Worm (Caenorhabditis elegans) whole organism, young adult: Measurements from ENCODE around the gene vap-2.

Source experiments
- B0035.1 ChIP-seq: sonication (generic microtip); optimal IDR thresholded peaks from 2 replicates; lab custom pipeline; 2016; ENCODE audit warnings: missing genetic modification characterization, mild to moderate bottlenecking, missing compliant biosample characterization, missing genotype, missing genetic modification reagents
- B0261.1 ChIP-seq: sonication (generic microtip); optimal IDR thresholded peaks from 2 replicates; lab custom pipeline; 2016; ENCODE audit warnings: mild to moderate bottlenecking, missing genetic modification characterization, moderate library complexity, missing compliant biosample characterization
- C06A6.2 ChIP-seq: fragments of 200-800 bp; sonication (Bioruptor generic); conservative IDR thresholded peaks from 2 replicates; pipeline ENCODE4 v1.3.6; 2022; ENCODE audit warnings: missing genetic modification characterization, missing compliant biosample characterization
- D2030.7 ChIP-seq: fragments of 200-800 bp; sonication (Bioruptor generic); IDR thresholded peaks from 2 replicates; pipeline ENCODE4 v1.3.6; 2022; ENCODE audit warnings: missing genetic modification reagents, missing genetic modification characterization, missing compliant biosample characterization
- F37B4.10 ChIP-seq: fragments of 200-800 bp; sonication (Bioruptor generic); IDR thresholded peaks from 2 replicates; pipeline ENCODE4 v1.3.6; 2022; ENCODE audit warnings: missing genetic modification characterization, missing compliant biosample characterization
- F49E8.2 ChIP-seq: sonication (generic microtip); optimal IDR thresholded peaks from 3 replicates; lab custom pipeline; 2017; ENCODE audit warnings: missing genetic modification characterization, mild to moderate bottlenecking, missing compliant biosample characterization, antibody characterized with exemption, moderate library complexity; ENCODE audit not compliant: insufficient read depth
- F57A8.1 ChIP-seq: fragments of 200-800 bp; sonication (Bioruptor generic); optimal IDR thresholded peaks from 2 replicates; lab custom pipeline; 2018; ENCODE audit warnings: mild to moderate bottlenecking, missing genetic modification characterization, moderate library complexity, missing compliant biosample characterization
- K11D2.4 ChIP-seq: fragments of 200-800 bp; sonication (Bioruptor generic); IDR thresholded peaks from 2 replicates; pipeline ENCODE4 v1.3.6; 2022; ENCODE audit warnings: missing genetic modification reagents, missing genetic modification characterization, missing compliant biosample characterization
- K12H6.12 ChIP-seq: fragments of 200-800 bp; sonication (Bioruptor generic); optimal IDR thresholded peaks from 2 replicates; lab custom pipeline; 2018; ENCODE audit warnings: mild to moderate bottlenecking, missing genetic modification characterization, missing compliant biosample characterization
- T26A5.8 ChIP-seq: sonication (generic microtip); optimal IDR thresholded peaks from 2 replicates; lab custom pipeline; 2016; ENCODE audit warnings: missing genetic modification characterization, missing compliant biosample characterization
- Y53F4B.3 ChIP-seq: fragments of 200-800 bp; sonication (Bioruptor generic); IDR thresholded peaks from 2 replicates; pipeline ENCODE4 v1.3.6; 2022; ENCODE audit warnings: missing genetic modification reagents, missing genetic modification characterization, missing compliant biosample characterization
- Y67H2A.10 ChIP-seq: fragments of 200-800 bp; sonication (Bioruptor generic); conservative IDR thresholded peaks from 2 replicates; pipeline ENCODE4 v1.3.6; 2022; ENCODE audit warnings: missing genetic modification reagents, missing genetic modification characterization, missing compliant biosample characterization
- Y79H2A.3 ChIP-seq: fragments of 200-800 bp; sonication (Bioruptor generic); conservative IDR thresholded peaks from 2 replicates; pipeline ENCODE4 v1.3.6; 2022; ENCODE audit warnings: missing genetic modification reagents, missing genetic modification characterization, missing compliant biosample characterization
- ZK185.1 ChIP-seq: sonication (generic microtip); optimal IDR thresholded peaks from 2 replicates; lab custom pipeline; 2016; ENCODE audit warnings: mild to moderate bottlenecking, missing genetic modification characterization, missing compliant biosample characterization; ENCODE audit not compliant: poor library complexity, severe bottlenecking
- akir-1 ChIP-seq: fragments of 200-800 bp; sonication (Bioruptor generic); optimal IDR thresholded peaks from 2 replicates; lab custom pipeline; 2018; ENCODE audit warnings: mild to moderate bottlenecking, missing genetic modification characterization, moderate library complexity, missing compliant biosample characterization
- ama-1 ChIP-seq, 3 experiments: fragments of 150-350 bp in 1 of 3; sonication (generic microtip) in 2 of 3; optimal IDR thresholded peaks; 2 replicates each; lab custom pipeline; 2014 to 2018; ENCODE audit warnings: missing biosample characterization in 2 of 3, missing genetic modification characterization in 2 of 3, missing genetic modification reagents in 2 of 3
- athp-1 ChIP-seq: sonication (generic microtip); optimal IDR thresholded peaks from 2 replicates; lab custom pipeline; 2017; ENCODE audit warnings: mild to moderate bottlenecking, missing genetic modification characterization, missing compliant biosample characterization
- attf-5 ChIP-seq: fragments of 200-800 bp; sonication (Bioruptor generic); optimal IDR thresholded peaks from 2 replicates; lab custom pipeline; 2018; ENCODE audit warnings: mild to moderate bottlenecking, missing genetic modification characterization, missing compliant biosample characterization
- cebp-2 ChIP-seq: fragments of 200-800 bp; sonication (Bioruptor generic); IDR thresholded peaks from 2 replicates; pipeline ENCODE4 v1.3.6; 2022; ENCODE audit warnings: missing genetic modification characterization, missing compliant biosample characterization
- ceh-79 ChIP-seq: sonication (generic microtip); optimal IDR thresholded peaks from 2 replicates; lab custom pipeline; 2017; ENCODE audit warnings: mild to moderate bottlenecking, missing genetic modification characterization, missing compliant biosample characterization
- chd-7 ChIP-seq: sonication (generic microtip); optimal IDR thresholded peaks from 2 replicates; lab custom pipeline; 2016; ENCODE audit warnings: mild to moderate bottlenecking, missing genetic modification characterization, moderate library complexity, missing compliant biosample characterization
- egl-18 ChIP-seq: fragments of 200-800 bp; sonication (Bioruptor generic); IDR thresholded peaks from 2 replicates; pipeline ENCODE4 v1.3.6; 2022; ENCODE audit warnings: missing genetic modification reagents, missing genetic modification characterization, missing compliant biosample characterization
- egrh-3 ChIP-seq: fragments of 200-800 bp; sonication (Bioruptor generic); IDR thresholded peaks from 2 replicates; pipeline ENCODE4 v1.3.6; 2022; ENCODE audit warnings: missing genetic modification reagents, missing genetic modification characterization, missing compliant biosample characterization
- ekl-4 ChIP-seq: fragments of 200-800 bp; sonication (Bioruptor generic); IDR thresholded peaks from 2 replicates; pipeline ENCODE4 v1.3.6; 2022; ENCODE audit warnings: missing genetic modification reagents, missing genetic modification characterization, missing compliant biosample characterization
- him-1 ChIP-seq: sonication (generic microtip); optimal IDR thresholded peaks from 2 replicates; lab custom pipeline; 2016; ENCODE audit warnings: missing genotype, missing genetic modification reagents, missing genetic modification characterization, missing compliant biosample characterization
- hlh-12 ChIP-seq: sonication (generic microtip); optimal IDR thresholded peaks from 2 replicates; lab custom pipeline; 2016; ENCODE audit warnings: missing genetic modification characterization, missing compliant biosample characterization
- hlh-26 ChIP-seq: fragments of 200-800 bp; sonication (Bioruptor generic); conservative IDR thresholded peaks from 2 replicates; pipeline ENCODE4 v1.3.6; 2022; ENCODE audit warnings: missing genetic modification reagents, missing genetic modification characterization, missing compliant biosample characterization
- hmg-20 ChIP-seq: fragments of 200-800 bp; sonication (Bioruptor generic); IDR thresholded peaks from 2 replicates; pipeline ENCODE4 v1.3.6; 2022; ENCODE audit warnings: missing genetic modification reagents, missing genetic modification characterization, missing compliant biosample characterization
- hrde-1 ChIP-seq: sonication (generic microtip); optimal IDR thresholded peaks from 2 replicates; lab custom pipeline; 2016; ENCODE audit warnings: missing genetic modification characterization, mild to moderate bottlenecking, missing compliant biosample characterization, moderate library complexity, missing genotype, missing genetic modification reagents, borderline replicate concordance
- hsf-1 ChIP-seq: fragments of 200-800 bp; sonication (Bioruptor generic); IDR thresholded peaks from 2 replicates; pipeline ENCODE4 v1.3.6; 2022; ENCODE audit warnings: missing genetic modification reagents, missing genetic modification characterization, missing compliant biosample characterization
- let-607 ChIP-seq, 2 experiments: fragments of 200-800 bp in 1 of 2; sonication (Bioruptor generic) in 1 of 2; sonication (generic microtip) in 1 of 2; optimal IDR thresholded peaks; 2 replicates each; lab custom pipeline; 2016 to 2018; ENCODE audit warnings: mild to moderate bottlenecking in 2 of 2, missing compliant biosample characterization in 2 of 2, missing genetic modification characterization in 2 of 2, moderate library complexity in 2 of 2, missing genotype in 1 of 2
- lin-40 ChIP-seq: sonication (generic microtip); optimal IDR thresholded peaks from 2 replicates; lab custom pipeline; 2016; ENCODE audit warnings: missing genetic modification characterization, mild to moderate bottlenecking, missing compliant biosample characterization, missing genotype, missing genetic modification reagents
- lir-1 ChIP-seq: fragments of 200-800 bp; sonication (Bioruptor generic); conservative IDR thresholded peaks from 2 replicates; pipeline ENCODE4 v1.3.6; 2022; ENCODE audit warnings: missing genetic modification reagents, missing genetic modification characterization, missing compliant biosample characterization
- lsy-27 ChIP-seq: sonication (generic microtip); optimal IDR thresholded peaks from 2 replicates; lab custom pipeline; 2017; ENCODE audit warnings: missing genetic modification characterization, mild to moderate bottlenecking, missing compliant biosample characterization, antibody characterized with exemption, missing genotype, borderline replicate concordance; ENCODE audit not compliant: insufficient read depth
- madf-8 ChIP-seq: fragments of 200-800 bp; sonication (Bioruptor generic); conservative IDR thresholded peaks from 2 replicates; pipeline ENCODE4 v1.3.6; 2022; ENCODE audit warnings: missing genetic modification reagents, missing genetic modification characterization, missing compliant biosample characterization
- mel-28 ChIP-seq: sonication (generic microtip); optimal IDR thresholded peaks from 2 replicates; lab custom pipeline; 2016; ENCODE audit warnings: borderline replicate concordance, mild to moderate bottlenecking, missing genetic modification characterization, missing compliant biosample characterization
- mxl-1 ChIP-seq: sonication (generic microtip); optimal IDR thresholded peaks from 2 replicates; lab custom pipeline; 2016; ENCODE audit warnings: missing genetic modification characterization, missing compliant biosample characterization
- nfya-1 ChIP-seq: sonication (generic microtip); optimal IDR thresholded peaks from 2 replicates; lab custom pipeline; 2017; ENCODE audit warnings: antibody characterized with exemption, missing compliant biosample characterization, missing genetic modification characterization, borderline replicate concordance; ENCODE audit not compliant: insufficient read depth
- nhr-27 ChIP-seq: fragments of 200-800 bp; sonication (Bioruptor generic); optimal IDR thresholded peaks from 2 replicates; lab custom pipeline; 2018; ENCODE audit warnings: mild to moderate bottlenecking, missing genetic modification characterization, moderate library complexity, missing compliant biosample characterization
- nhr-90 ChIP-seq: sonication (generic microtip); optimal IDR thresholded peaks from 2 replicates; lab custom pipeline; 2016; ENCODE audit warnings: missing genotype, mild to moderate bottlenecking, missing genetic modification characterization, missing compliant biosample characterization
- snpc-3.4 ChIP-seq: sonication (generic microtip); optimal IDR thresholded peaks from 2 replicates; lab custom pipeline; 2017; ENCODE audit warnings: missing genetic modification characterization, mild to moderate bottlenecking, missing compliant biosample characterization, antibody characterized with exemption, moderate library complexity, missing genotype, missing genetic modification reagents
- somi-1 ChIP-seq: fragments of 200-800 bp; sonication (Bioruptor generic); optimal IDR thresholded peaks from 2 replicates; lab custom pipeline; 2018; ENCODE audit warnings: mild to moderate bottlenecking, missing genetic modification characterization, missing compliant biosample characterization
- unc-130 ChIP-seq: sonication (generic microtip); optimal IDR thresholded peaks from 2 replicates; lab custom pipeline; 2016; ENCODE audit warnings: missing genetic modification reagents, missing genetic modification characterization, missing compliant biosample characterization
- unc-62 ChIP-seq: fragments of 150-350 bp; optimal IDR thresholded peaks from 2 replicates; lab custom pipeline; 2014; ENCODE audit warnings: missing biosample characterization, missing genetic modification reagents, missing genetic modification characterization
- xnd-1 ChIP-seq: sonication (generic microtip); optimal IDR thresholded peaks from 2 replicates; lab custom pipeline; 2016; ENCODE audit warnings: missing genotype, missing genetic modification reagents, missing genetic modification characterization, missing compliant biosample characterization
- zfh-2 ChIP-seq: fragments of 200-800 bp; sonication (Bioruptor generic); conservative IDR thresholded peaks from 2 replicates; pipeline ENCODE4 v1.3.6; 2022; ENCODE audit warnings: missing genetic modification reagents, missing genetic modification characterization, missing compliant biosample characterization
- ztf-26 ChIP-seq: sonication (generic microtip); optimal IDR thresholded peaks from 2 replicates; lab custom pipeline; 2017; ENCODE audit warnings: missing genetic modification characterization, missing compliant biosample characterization

vap-2 gene

DNA sequence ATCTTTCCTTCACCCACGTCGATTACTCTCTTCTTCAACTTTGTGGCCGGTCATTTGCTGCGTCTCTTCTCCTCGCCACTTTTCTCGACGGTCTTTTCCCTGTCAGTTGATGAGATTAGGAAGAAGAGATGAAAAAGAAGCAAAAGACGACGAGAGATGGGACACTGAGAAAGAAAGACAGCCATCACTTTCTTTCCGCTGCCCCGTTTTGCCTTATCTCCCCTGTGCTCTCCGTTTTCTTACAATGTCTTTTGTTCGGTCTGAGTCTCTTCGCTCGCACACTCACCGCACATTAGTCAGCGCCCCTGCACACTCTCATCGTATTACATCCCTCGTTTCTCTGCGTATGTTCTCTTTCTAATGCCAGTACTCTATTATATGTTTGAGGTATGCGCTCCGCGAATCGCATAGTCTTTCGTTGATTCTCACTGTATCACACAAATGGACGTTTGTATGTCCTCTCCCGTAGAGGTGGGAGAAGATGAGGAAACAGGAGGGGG, 26.2 kb downstream of the vap-2 start (continued):
- TF ChIP-seq ceh-79 (no peak), nhr-90 (tag; lab: Kevin White, UChicago) (peak; percentile 61), xnd-1 (no peak), athp-1 (tag; lab: Kevin White, UChicago) (peak; percentile 54), ama-1 (optimal IDR thresholded peaks at IDR 0.05; lab: Kevin White, UChicago) (no peak), ama-1 (GFP tag; optimal IDR thresholded peaks at IDR 0.05; lab: Kevin White, UChicago) (no peak), hrde-1 (no peak), K11D2.4 (GFP tag; lab: Robert Waterston, UW) (peak; percentile 70; the same call in 1 of the 2 replicates), mxl-1 (tag; lab: Kevin White, UChicago) (no peak), zfh-2 (GFP tag; lab: Robert Waterston, UW) (peak; percentile 27; the same call in 1 of the 2 replicates), D2030.7 (GFP tag; lab: Robert Waterston, UW) (no peak), unc-62 (GFP tag; lab: Kevin White, UChicago) (peak; percentile 58), chd-7 (peak; percentile 94), lin-40 (peak; percentile 96), cebp-2 (GFP tag; lab: Robert Waterston, UW) (no peak), nhr-27 (no peak), hmg-20 (GFP tag; lab: Robert Waterston, UW) (peak; percentile 68; the same call in 1 of the 2 replicates), attf-5 (peak; percentile 81), nfya-1 (tag; lab: Kevin White, UChicago) (no peak), egrh-3 (GFP tag; lab: Robert Waterston, UW) (no peak; the same call in none of the 2 replicates), B0035.1 (tag; lab: Kevin White, UChicago) (no peak), snpc-3.4 (tag; lab: Kevin White, UChicago) (peak; percentile 39), ZK185.1 (tag; lab: Kevin White, UChicago) (peak; percentile 82), lsy-27 (no peak), B0261.1 (peak; percentile 9), madf-8 (GFP tag; lab: Robert Waterston, UW) (no peak), ekl-4 (GFP tag; lab: Robert Waterston, UW) (0 out of 2 replicates have a peak, but pooled peaks have one; percentile 80), hsf-1 (no peak), somi-1 (GFP tag; lab: Kevin White, UChicago) (peak; percentile 89), K12H6.12 (tag; lab: Kevin White, UChicago) (peak; percentile 91), Y79H2A.3 (GFP tag; lab: Robert Waterston, UW) (no peak), F49E8.2 (tag; lab: Kevin White, UChicago) (no peak), unc-130 (no peak), Y53F4B.3 (GFP tag; lab: Robert Waterston, UW) (no peak), ztf-26 (tag; lab: Kevin White, UChicago) (peak; percentile 85), let-607 (tag; optimal IDR thresholded peaks at IDR 0.05; lab: Kevin White, UChicago) (peak; percentile 51 to 83), C06A6.2 (GFP tag; lab: Robert Waterston, UW) (peak; percentile 74), him-1 (no peak), F57A8.1 (GFP tag; lab: Kevin White, UChicago) (no peak), mel-28 (tag; lab: Kevin White, UChicago) (no peak), lir-1 (0 out of 2 replicates have a peak, but pooled peaks have one; percentile 35), Y67H2A.10 (GFP tag; lab: Robert Waterston, UW) (no peak), akir-1 (GFP tag; lab: Kevin White, UChicago) (no peak), T26A5.8 (no peak), egl-18 (no peak), F37B4.10 (GFP tag; lab: Robert Waterston, UW) (no peak), hlh-26 (GFP tag; lab: Robert Waterston, UW) (no peak), hlh-12 (tag; lab: Kevin White, UChicago) (no peak)
